Fruit fly (Drosophila melanogaster) whole organism, pupa: ENCODE data around the gene POLDIP2.

Experiments used
- CG14655 ChIP-seq: fragments of 200-800 bp; sonication (Bioruptor generic); optimal IDR thresholded peaks from 3 replicates; lab custom pipeline; 2017; ENCODE audit warnings: mild to moderate bottlenecking, missing biosample characterization, missing genetic modification reagents, missing genetic modification characterization
- CG15710 ChIP-seq: fragments of 200-800 bp; sonication (Bioruptor generic); optimal IDR thresholded peaks from 2 replicates; lab custom pipeline; 2018; ENCODE audit warnings: missing biosample characterization, mild to moderate bottlenecking, missing genetic modification characterization, moderate library complexity
- CG32121 ChIP-seq: fragments of 200-800 bp; sonication (Bioruptor generic); IDR thresholded peaks from 2 replicates; pipeline ENCODE4 v1.3.6; 2022; ENCODE audit warnings: missing biosample characterization, missing genetic modification characterization
- CG8301 ChIP-seq: fragments of 200-800 bp; sonication (Bioruptor generic); optimal IDR thresholded peaks from 2 replicates; lab custom pipeline; 2018; ENCODE audit warnings: missing biosample characterization, mild to moderate bottlenecking, missing genetic modification characterization
- Pif1A ChIP-seq: fragments of 200-800 bp; sonication (Bioruptor generic); optimal IDR thresholded peaks from 3 replicates; lab custom pipeline; 2016; ENCODE audit warnings: missing biosample characterization, missing genetic modification characterization

dm6 chr3R:5503789-5504387 is 36.3 kb downstream of the POLDIP2 start:
- TF ChIP-seq Pif1A (GFP tag; lab: Kevin White, UChicago) (no peak), CG15710 (tag; lab: Kevin White, UChicago) (no peak), CG14655 (GFP tag; lab: Kevin White, UChicago) (no peak), CG32121 (GFP tag; lab: Robert Waterston, UW) (no peak), CG8301 (tag; lab: Kevin White, UChicago) (no peak)
